Worm (Caenorhabditis elegans) whole organism, L4/young adult: Measurements from ENCODE around the gene cyp-13A8.

Experiments
- dao-5 ChIP-seq: sonication (generic microtip); optimal IDR thresholded peaks from 2 replicates; lab custom pipeline; 2016; ENCODE audit warnings: missing genotype, missing genetic modification characterization, moderate library complexity, missing compliant biosample characterization
- him-1 ChIP-seq: sonication (generic microtip); optimal IDR thresholded peaks from 2 replicates; lab custom pipeline; 2016; ENCODE audit warnings: missing genotype, missing genetic modification reagents, missing genetic modification characterization, missing compliant biosample characterization

DNA sequence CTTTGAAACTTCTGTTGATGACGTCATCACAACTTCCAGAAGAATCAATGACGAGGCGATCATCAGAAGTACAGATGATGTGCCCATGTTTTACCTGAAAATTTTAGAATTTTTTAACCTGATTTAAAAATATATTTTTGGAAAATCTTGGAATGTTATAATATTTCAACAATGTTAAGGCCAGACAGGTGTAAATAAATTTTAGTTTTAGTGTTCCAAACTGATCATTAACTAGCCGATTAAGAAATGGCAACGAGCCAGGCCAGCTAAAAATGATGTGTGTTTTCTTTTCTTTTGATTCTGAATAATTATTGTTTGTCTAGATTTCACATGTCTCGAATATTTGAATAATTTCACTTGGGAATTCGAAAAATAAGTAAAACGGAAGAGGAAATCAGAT lies 31.6 kb downstream of the cyp-13A8 start, which contains the start of gene T10B9.9:
- no peak for TF ChIP-seq him-1 (tag; lab: Kevin White, UChicago)
- no peak for TF ChIP-seq dao-5
